Worm (Caenorhabditis elegans): Measurements from ENCODE around the gene Y67A10A.7.
"Not testable (repeated sequence)": the region's sequence is repeated elsewhere in the genome, so short reads cannot be mapped to it uniquely, and the experiment has no call there.

The Y67A10A.7 gene

ce11 chrIV:14328276-14328675 lies 45.6 kb upstream of the Y67A10A.7 start:
- TF ChIP-seq attf-6 (GFP tag; IDR thresholded peaks at IDR 0.05) (peak; percentile 80; the same call in 1 of the 2 replicates), snpc-1.1 (tag; optimal IDR thresholded peaks at IDR 0.05; ENCODE audit: insufficient read depth) (peak; percentile 39), snpc-4 (tag; optimal IDR thresholded peaks at IDR 0.05) (peak in 3 of 4 experiments; percentile 31 to 95 (median 55))
- TF ChIP-seq snpc-4 (GFP tag; optimal IDR thresholded peaks at IDR 0.05), result not testable (repeated sequence)

- TF ChIP-seq sdz-38 (tag; optimal IDR thresholded peaks at IDR 0.05), result no peak
- TF ChIP-seq ceh-27 (GFP tag; optimal IDR thresholded peaks at IDR 0.05), result no peak
- TF ChIP-seq die-1 (tag; optimal IDR thresholded peaks at IDR 0.05), result no peak
- no peak for TF ChIP-seq lin-54 (GFP tag; optimal IDR thresholded peaks at IDR 0.05)
- no peak for TF ChIP-seq tlf-1 (GFP tag; optimal IDR thresholded peaks at IDR 0.05)
- TF ChIP-seq B0261.1 (tag; optimal IDR thresholded peaks at IDR 0.05), result no peak
Observed at ce11 chrIV:14334359-14334758, 39.6 kb upstream of the Y67A10A.7 start, which contains the start of gene Y67A10A.3. TSS of gene Y67A10A.3 (minus strand) at chrIV:14334459.

ce11 chrIV:14335768-14336167 lies 38.1 kb upstream of the Y67A10A.7 start:
- no peak for TF ChIP-seq snpc-4 (GFP tag; optimal IDR thresholded peaks at IDR 0.05)
- TF ChIP-seq snpc-4 (tag; optimal IDR thresholded peaks at IDR 0.05), result peak in 2 of 4 experiments; percentile 58 to 61
- TF ChIP-seq dox-1 (GFP tag; IDR thresholded peaks at IDR 0.05), result no peak

- TF ChIP-seq repo-1 (tag; optimal IDR thresholded peaks at IDR 0.05) (no peak), ceh-91 (GFP tag; IDR thresholded peaks at IDR 0.05) (no peak), ccch-3 (GFP tag; optimal IDR thresholded peaks at IDR 0.05) (no peak), nfya-2 (GFP tag; IDR thresholded peaks at IDR 0.05) (no peak), snpc-3.4 (tag; optimal IDR thresholded peaks at IDR 0.05) (no peak), T07F8.4 (tag; optimal IDR thresholded peaks at IDR 0.05) (no peak), hsf-1 (GFP tag; IDR thresholded peaks at IDR 0.05) (no peak), hlh-12 (tag; optimal IDR thresholded peaks at IDR 0.05) (no peak), pha-4 (tag; optimal IDR thresholded peaks at IDR 0.05) (no peak), Y56A3A.18 (GFP tag; IDR thresholded peaks at IDR 0.05) (no peak), zfh-2 (GFP tag; conservative IDR thresholded peaks at IDR 0.05) (no peak), mel-28 (tag; optimal IDR thresholded peaks at IDR 0.05; ENCODE audit: borderline replicate concordance) (no peak), cebp-1 (GFP tag; IDR thresholded peaks at IDR 0.05) (no peak), cebp-1 (tag; optimal IDR thresholded peaks at IDR 0.05) (no peak), attf-6 (GFP tag; IDR thresholded peaks at IDR 0.05) (no peak), him-1 (tag; optimal IDR thresholded peaks at IDR 0.05) (no peak), dpl-1 (GFP tag; optimal IDR thresholded peaks at IDR 0.05) (no peak)
Observed at ce11 chrIV:14337757-14338156, 36.2 kb upstream of the Y67A10A.7 start, which contains the start of gene Y67A10A.2. TSS of gene Y67A10A.2 (plus strand) at chrIV:14338057.

ce11 chrIV:14339657-14340056 lies 34.3 kb upstream of the Y67A10A.7 start, which contains the start of gene Y67A10A.11:
TSS of gene Y67A10A.11 (plus strand) at chrIV:14339957.
- TF ChIP-seq bed-2 (GFP tag; IDR thresholded peaks at IDR 0.05), result no peak
- TF ChIP-seq hsf-1 (GFP tag; IDR thresholded peaks at IDR 0.05), result no peak
- TF ChIP-seq ztf-25 (GFP tag; IDR thresholded peaks at IDR 0.05), result no peak
- TF ChIP-seq ceh-91 (GFP tag; IDR thresholded peaks at IDR 0.05), result no peak
- no peak for TF ChIP-seq die-1 (tag; optimal IDR thresholded peaks at IDR 0.05)
- TF ChIP-seq ceh-100 (GFP tag; IDR thresholded peaks at IDR 0.05), result no peak
- TF ChIP-seq akir-1 (GFP tag; optimal IDR thresholded peaks at IDR 0.05), result no peak
- TF ChIP-seq ztf-28 (GFP tag; IDR thresholded peaks at IDR 0.05), result no peak
- no peak for TF ChIP-seq Y95B8A.8 (GFP tag; IDR thresholded peaks at IDR 0.05)
- TF ChIP-seq ztf-3 (GFP tag; optimal IDR thresholded peaks at IDR 0.05), result no peak
- TF ChIP-seq Y53G8AR.9 (GFP tag; conservative IDR thresholded peaks at IDR 0.05), result no peak
- no peak for TF ChIP-seq athp-1 (tag; optimal IDR thresholded peaks at IDR 0.05)
- no peak for TF ChIP-seq lin-54 (GFP tag; optimal IDR thresholded peaks at IDR 0.05)
- TF ChIP-seq ztf-6 (GFP tag; IDR thresholded peaks at IDR 0.05), result no peak
- TF ChIP-seq nhr-179 (tag; optimal IDR thresholded peaks at IDR 0.05), result no peak
- no peak for TF ChIP-seq ztf-22 (GFP tag; optimal IDR thresholded peaks at IDR 0.05)
- TF ChIP-seq ztf-26 (tag; optimal IDR thresholded peaks at IDR 0.05), result no peak
- no peak for TF ChIP-seq tbx-9 (tag; optimal IDR thresholded peaks at IDR 0.05; ENCODE audit: borderline replicate concordance)
- TF ChIP-seq unc-62 (GFP tag; optimal IDR thresholded peaks at IDR 0.05), result no peak
